Worm (Caenorhabditis elegans) whole organism, young adult: ENCODE results near the gene C53D6.11.
"Not testable (repeated sequence)": the region's sequence is repeated elsewhere in the genome, so short reads cannot be mapped to it uniquely, and the experiment has no call there.

ENCODE experiments used
- B0261.1 ChIP-seq: sonication (generic microtip); optimal IDR thresholded peaks from 2 replicates; lab custom pipeline; 2016; ENCODE audit warnings: mild to moderate bottlenecking, missing genetic modification characterization, moderate library complexity, missing compliant biosample characterization
- C17E4.6 ChIP-seq: fragments of 200-800 bp; sonication (Bioruptor generic); IDR thresholded peaks from 2 replicates; pipeline ENCODE4 v1.3.6; 2022; ENCODE audit warnings: missing genetic modification reagents, missing genetic modification characterization, missing compliant biosample characterization
- D2030.7 ChIP-seq: fragments of 200-800 bp; sonication (Bioruptor generic); IDR thresholded peaks from 2 replicates; pipeline ENCODE4 v1.3.6; 2022; ENCODE audit warnings: missing genetic modification reagents, missing genetic modification characterization, missing compliant biosample characterization
- Y53G8AR.9 ChIP-seq: fragments of 200-800 bp; sonication (Bioruptor generic); conservative IDR thresholded peaks from 2 replicates; pipeline ENCODE4 v1.3.6; 2022; ENCODE audit warnings: missing genetic modification reagents, missing genetic modification characterization, missing compliant biosample characterization
- Y56A3A.18 ChIP-seq: fragments of 200-800 bp; sonication (Bioruptor generic); IDR thresholded peaks from 2 replicates; pipeline ENCODE4 v1.3.6; 2022; ENCODE audit warnings: missing genetic modification reagents, missing genetic modification characterization, missing compliant biosample characterization
- Y95B8A.8 ChIP-seq: fragments of 200-800 bp; sonication (Bioruptor generic); IDR thresholded peaks from 2 replicates; pipeline ENCODE4 v1.3.6; 2022; ENCODE audit warnings: missing genetic modification reagents, missing genetic modification characterization, missing compliant biosample characterization
- ZK185.1 ChIP-seq: sonication (generic microtip); optimal IDR thresholded peaks from 2 replicates; lab custom pipeline; 2016; ENCODE audit warnings: mild to moderate bottlenecking, missing genetic modification characterization, missing compliant biosample characterization; ENCODE audit not compliant: poor library complexity, severe bottlenecking
- aptf-3 ChIP-seq: fragments of 200-800 bp; sonication (Bioruptor generic); IDR thresholded peaks from 2 replicates; pipeline ENCODE4 v1.3.6; 2022; ENCODE audit warnings: missing genetic modification characterization, missing compliant biosample characterization
- attf-3 ChIP-seq: fragments of 200-800 bp; sonication (Bioruptor generic); conservative IDR thresholded peaks from 2 replicates; pipeline ENCODE4 v1.3.6; 2022; ENCODE audit warnings: missing genetic modification reagents, missing genetic modification characterization, missing compliant biosample characterization
- cebp-1 ChIP-seq, 2 experiments: fragments of 200-800 bp in 1 of 2; sonication (Bioruptor generic) in 1 of 2; sonication (generic microtip) in 1 of 2; IDR thresholded peaks in 1 of 2; optimal IDR thresholded peaks in 1 of 2; 2 replicates each; pipeline versions ENCODE4 v1.3.6 to Lab custom; 2017 to 2022; ENCODE audit warnings: missing compliant biosample characterization in 2 of 2, missing genetic modification characterization in 2 of 2, mild to moderate bottlenecking in 1 of 2, missing genetic modification reagents in 1 of 2, moderate library complexity in 1 of 2
- cebp-2 ChIP-seq: fragments of 200-800 bp; sonication (Bioruptor generic); IDR thresholded peaks from 2 replicates; pipeline ENCODE4 v1.3.6; 2022; ENCODE audit warnings: missing genetic modification characterization, missing compliant biosample characterization
- ceh-27 ChIP-seq: fragments of 200-800 bp; sonication (Bioruptor generic); optimal IDR thresholded peaks from 2 replicates; lab custom pipeline; 2018; ENCODE audit warnings: mild to moderate bottlenecking, missing genetic modification characterization, moderate library complexity, missing compliant biosample characterization
- ceh-40 ChIP-seq: fragments of 200-800 bp; sonication (Bioruptor generic); IDR thresholded peaks from 2 replicates; pipeline ENCODE4 v1.3.6; 2022; ENCODE audit warnings: missing genetic modification characterization, missing compliant biosample characterization
- ceh-58 ChIP-seq: fragments of 200-800 bp; sonication (Bioruptor generic); IDR thresholded peaks from 2 replicates; pipeline ENCODE4 v1.3.6; 2022; ENCODE audit warnings: missing genetic modification characterization, missing compliant biosample characterization
- ceh-79 ChIP-seq: sonication (generic microtip); optimal IDR thresholded peaks from 2 replicates; lab custom pipeline; 2017; ENCODE audit warnings: mild to moderate bottlenecking, missing genetic modification characterization, missing compliant biosample characterization
- ceh-91 ChIP-seq: fragments of 200-800 bp; sonication (Bioruptor generic); IDR thresholded peaks from 2 replicates; pipeline ENCODE4 v1.3.6; 2022; ENCODE audit warnings: missing genetic modification reagents, missing genetic modification characterization, missing compliant biosample characterization
- die-1 ChIP-seq: sonication (generic microtip); optimal IDR thresholded peaks from 2 replicates; lab custom pipeline; 2016; ENCODE audit warnings: missing genotype, mild to moderate bottlenecking, missing genetic modification characterization, missing compliant biosample characterization
- dox-1 ChIP-seq: fragments of 200-800 bp; sonication (Bioruptor generic); IDR thresholded peaks from 2 replicates; pipeline ENCODE4 v1.3.6; 2022; ENCODE audit warnings: missing genetic modification reagents, missing genetic modification characterization, missing compliant biosample characterization
- egl-18 ChIP-seq: fragments of 200-800 bp; sonication (Bioruptor generic); IDR thresholded peaks from 2 replicates; pipeline ENCODE4 v1.3.6; 2022; ENCODE audit warnings: missing genetic modification reagents, missing genetic modification characterization, missing compliant biosample characterization
- egl-44 ChIP-seq: fragments of 200-800 bp; sonication (Bioruptor generic); IDR thresholded peaks from 2 replicates; pipeline ENCODE4 v1.3.6; 2022; ENCODE audit warnings: missing genetic modification reagents, missing genetic modification characterization, missing compliant biosample characterization
- gei-17 ChIP-seq: fragments of 200-800 bp; sonication (Bioruptor generic); optimal IDR thresholded peaks from 2 replicates; lab custom pipeline; 2018; ENCODE audit warnings: mild to moderate bottlenecking, missing genetic modification characterization, missing compliant biosample characterization
- hmg-1.2 ChIP-seq: fragments of 200-800 bp; sonication (Bioruptor generic); IDR thresholded peaks from 2 replicates; pipeline ENCODE4 v1.3.6; 2022; ENCODE audit warnings: missing genetic modification reagents, missing genetic modification characterization, missing compliant biosample characterization
- lag-1 ChIP-seq: fragments of 200-800 bp; sonication (Bioruptor generic); IDR thresholded peaks from 2 replicates; pipeline ENCODE4 v1.3.6; 2022; ENCODE audit warnings: missing genetic modification reagents, missing genetic modification characterization, missing compliant biosample characterization
- let-526 ChIP-seq: fragments of 200-800 bp; sonication (Bioruptor generic); IDR thresholded peaks from 2 replicates; pipeline ENCODE4 v1.3.6; 2022; ENCODE audit warnings: missing genetic modification reagents, missing genetic modification characterization, missing compliant biosample characterization
- lin-26 ChIP-seq: fragments of 200-800 bp; sonication (Bioruptor generic); IDR thresholded peaks from 2 replicates; pipeline ENCODE4 v1.3.6; 2022; ENCODE audit warnings: missing genetic modification reagents, missing genetic modification characterization, missing compliant biosample characterization
- lsy-27 ChIP-seq: sonication (generic microtip); optimal IDR thresholded peaks from 2 replicates; lab custom pipeline; 2017; ENCODE audit warnings: missing genetic modification characterization, mild to moderate bottlenecking, missing compliant biosample characterization, antibody characterized with exemption, missing genotype, borderline replicate concordance; ENCODE audit not compliant: insufficient read depth
- madf-3 ChIP-seq: fragments of 200-800 bp; sonication (Bioruptor generic); IDR thresholded peaks from 2 replicates; pipeline ENCODE4 v1.3.6; 2022; ENCODE audit warnings: missing genetic modification reagents, missing genetic modification characterization, missing compliant biosample characterization
- nfyb-1 ChIP-seq: fragments of 200-800 bp; sonication (Bioruptor generic); IDR thresholded peaks from 2 replicates; pipeline ENCODE4 v1.3.6; 2022; ENCODE audit warnings: missing genetic modification reagents, missing genetic modification characterization, missing compliant biosample characterization
- nhr-120 ChIP-seq: fragments of 200-800 bp; sonication (Bioruptor generic); IDR thresholded peaks from 2 replicates; pipeline ENCODE4 v1.3.6; 2022; ENCODE audit warnings: missing genetic modification characterization, missing compliant biosample characterization
- nhr-80 ChIP-seq: sonication (generic microtip); optimal IDR thresholded peaks from 2 replicates; lab custom pipeline; 2016; ENCODE audit warnings: missing genetic modification characterization, missing compliant biosample characterization
- rcor-1 ChIP-seq: fragments of 200-800 bp; sonication (Bioruptor generic); IDR thresholded peaks from 2 replicates; pipeline ENCODE4 v1.3.6; 2022; ENCODE audit warnings: missing genetic modification reagents, missing genetic modification characterization, missing compliant biosample characterization
- rpc-1 ChIP-seq, 2 experiments: fragments of 150-350 bp in 1 of 2; sonication (generic microtip) in 1 of 2; optimal IDR thresholded peaks; 2 replicates each; lab custom pipeline; 2014 to 2018; ENCODE audit warnings: missing biosample characterization in 1 of 2, missing genetic modification characterization in 1 of 2, missing genetic modification reagents in 1 of 2, missing genotype in 1 of 2
- snpc-4 ChIP-seq, 5 experiments: fragments of 150-350 bp in 1 of 5; sonication (generic microtip) in 4 of 5; optimal IDR thresholded peaks; 2 replicates each; lab custom pipeline; 2014 to 2018; ENCODE audit warnings: missing genetic modification characterization in 5 of 5, missing biosample characterization in 3 of 5, antibody characterized with exemption in 2 of 5, mild to moderate bottlenecking in 2 of 5, missing compliant biosample characterization in 2 of 5, missing genotype in 2 of 5, moderate library complexity in 2 of 5, missing genetic modification reagents in 1 of 5
- tbp1 ChIP-seq: fragments of 200-800 bp; sonication (Bioruptor generic); optimal IDR thresholded peaks from 2 replicates; lab custom pipeline; 2018; ENCODE audit warnings: mild to moderate bottlenecking, missing genetic modification characterization, missing compliant biosample characterization
- ztf-25 ChIP-seq: fragments of 200-800 bp; sonication (Bioruptor generic); IDR thresholded peaks from 2 replicates; pipeline ENCODE4 v1.3.6; 2022; ENCODE audit warnings: missing genetic modification reagents, missing genetic modification characterization, missing compliant biosample characterization
- ztf-28 ChIP-seq: fragments of 200-800 bp; sonication (Bioruptor generic); IDR thresholded peaks from 2 replicates; pipeline ENCODE4 v1.3.6; 2022; ENCODE audit warnings: missing genetic modification reagents, missing genetic modification characterization, missing compliant biosample characterization
- ztf-6 ChIP-seq: fragments of 200-800 bp; sonication (Bioruptor generic); IDR thresholded peaks from 2 replicates; pipeline ENCODE4 v1.3.6; 2022; ENCODE audit warnings: missing genetic modification reagents, missing genetic modification characterization, missing compliant biosample characterization

Gene C53D6.11

ce11 chrIV:9010257-9010656 is at the start of gene C53D6.11:
Gene C53D6.11 (plus strand): TSS chrIV:9010584.
- peak; percentile 55 for TF ChIP-seq nhr-80 (tag; lab: Kevin White, UChicago)
- peak; percentile 32; the same call in 1 of the 2 replicates for TF ChIP-seq hmg-1.2
- no peak for TF ChIP-seq B0261.1 (tag; lab: Kevin White, UChicago)

- TF ChIP-seq attf-3 (GFP tag; lab: Robert Waterston, UW): peak; percentile 69
These were observed 49.3 kb upstream of the C53D6.11 start for ce11 chrIV:8961109-8961508.

DNA sequence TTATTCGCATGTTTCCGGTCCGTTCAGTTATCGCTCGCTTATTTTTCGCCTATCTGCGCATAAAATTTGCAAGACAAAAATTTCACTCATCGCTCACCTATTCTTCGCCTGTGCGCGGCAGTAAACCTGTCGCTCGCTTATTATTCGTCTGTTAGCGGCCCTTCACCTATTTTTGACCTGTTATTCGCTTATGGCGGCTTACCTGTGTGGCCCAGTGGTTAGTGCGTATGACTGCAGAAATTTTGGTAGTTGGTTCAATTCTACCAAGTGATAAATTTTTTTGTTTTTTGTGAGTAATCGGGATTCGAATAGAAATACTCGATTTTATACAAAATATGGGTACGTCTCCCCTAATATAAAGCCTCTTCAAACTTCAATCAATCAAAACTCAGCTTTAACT is 46.3 kb upstream of the C53D6.11 start:
- TF ChIP-seq Y95B8A.8 (GFP tag; lab: Robert Waterston, UW): 0 out of 2 replicates have a peak, but pooled peaks have one; percentile 22
- peak; percentile 12; the same call in 1 of the 2 replicates for TF ChIP-seq C17E4.6 (GFP tag; lab: Robert Waterston, UW)
- TF ChIP-seq let-526 (GFP tag; lab: Robert Waterston, UW): 0 out of 2 replicates have a peak, but pooled peaks have one; percentile 31
- TF ChIP-seq Y56A3A.18 (GFP tag; lab: Robert Waterston, UW): 0 out of 2 replicates have a peak, but pooled peaks have one; percentile 33
- TF ChIP-seq dox-1: peak; percentile 69; the same call in 1 of the 2 replicates
- peak; percentile 62 for TF ChIP-seq egl-44 (GFP tag; lab: Robert Waterston, UW)
- TF ChIP-seq lin-26 (GFP tag; lab: Robert Waterston, UW): peak; percentile 95
- peak; percentile 79; the same call in 1 of the 2 replicates for TF ChIP-seq ztf-25
- 0 out of 2 replicates have a peak, but pooled peaks have one; percentile 9 for TF ChIP-seq cebp-2 (GFP tag; lab: Robert Waterston, UW)
- peak; percentile 42; the same call in 1 of the 2 replicates for TF ChIP-seq rcor-1
- peak; percentile 63 for TF ChIP-seq cebp-1 (GFP tag; IDR thresholded peaks at IDR 0.05; lab: Robert Waterston, UW)
- TF ChIP-seq cebp-1 (tag; optimal IDR thresholded peaks at IDR 0.05; lab: Kevin White, UChicago); rpc-1 (optimal IDR thresholded peaks at IDR 0.05; lab: Kevin White, UChicago): not testable (repeated sequence)
- peak; percentile 83 for TF ChIP-seq ceh-40 (GFP tag; lab: Robert Waterston, UW)
- TF ChIP-seq nhr-120: 0 out of 2 replicates have a peak, but pooled peaks have one; percentile 77
- 0 out of 2 replicates have a peak, but pooled peaks have one; percentile 17 for TF ChIP-seq egl-18 (GFP tag; lab: Robert Waterston, UW)
- TF ChIP-seq Y53G8AR.9 (GFP tag; lab: Robert Waterston, UW): 0 out of 2 replicates have a peak, but pooled peaks have one; percentile 34
- peak; percentile 55; the same call in 1 of the 2 replicates for TF ChIP-seq nfyb-1
- 0 out of 2 replicates have a peak, but pooled peaks have one; percentile 53 for TF ChIP-seq ceh-58 (GFP tag; lab: Robert Waterston, UW)
- peak; percentile 63; the same call in 1 of the 2 replicates for TF ChIP-seq madf-3 (GFP tag; lab: Robert Waterston, UW)
- TF ChIP-seq attf-3 (GFP tag; lab: Robert Waterston, UW): 0 out of 2 replicates have a peak, but pooled peaks have one; percentile 13
- TF ChIP-seq ceh-91 (GFP tag; lab: Robert Waterston, UW): peak; percentile 36; the same call in 1 of the 2 replicates
- TF ChIP-seq rpc-1 (tag; optimal IDR thresholded peaks at IDR 0.05; lab: Kevin White, UChicago): peak; percentile 51
- 0 out of 2 replicates have a peak, but pooled peaks have one; percentile 60 for TF ChIP-seq aptf-3
- peak; percentile 85 for TF ChIP-seq tbp1 (GFP tag; lab: Kevin White, UChicago)
- peak; percentile 57 for TF ChIP-seq B0261.1 (tag; lab: Kevin White, UChicago)
- peak; percentile 38; the same call in 1 of the 2 replicates for TF ChIP-seq D2030.7 (GFP tag; lab: Robert Waterston, UW)
- 0 out of 2 replicates have a peak, but pooled peaks have one; percentile 11 for TF ChIP-seq ztf-6 (GFP tag; lab: Robert Waterston, UW)
- 0 out of 2 replicates have a peak, but pooled peaks have one; percentile 40 for TF ChIP-seq ztf-28 (GFP tag; lab: Robert Waterston, UW)
- peak; percentile 51 for TF ChIP-seq hmg-1.2

DNA sequence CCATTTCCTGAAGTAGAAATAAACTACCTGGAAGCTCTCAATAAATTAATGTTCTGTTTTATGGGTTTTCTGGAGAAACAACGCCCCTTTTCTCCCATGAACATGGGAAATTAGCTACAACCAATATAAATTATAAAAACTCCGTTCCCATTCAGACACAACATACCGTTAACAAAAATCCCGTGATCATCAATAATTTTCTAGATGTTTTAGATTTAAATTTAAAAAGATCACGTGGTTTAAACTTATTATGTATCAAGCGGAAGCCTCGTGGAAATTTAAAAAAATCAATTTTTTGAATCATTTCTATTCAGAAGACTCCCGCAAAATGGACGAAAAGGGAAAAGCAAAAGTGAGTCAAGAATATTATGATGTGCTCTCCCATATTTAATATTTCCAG is 44.5 kb upstream of the C53D6.11 start, which contains the start of gene C53B4.2:
Gene C53B4.2 (plus strand): TSS at position 301 of the 400 bp plus-strand sequence.
- TF ChIP-seq aptf-3 (no peak), Y56A3A.18 (GFP tag; lab: Robert Waterston, UW) (no peak), ceh-79 (no peak), dox-1 (no peak), ceh-27 (GFP tag; lab: Kevin White, UChicago) (no peak), die-1 (tag; lab: Kevin White, UChicago) (no peak), snpc-4 (GFP tag; optimal IDR thresholded peaks at IDR 0.05; lab: Kevin White, UChicago) (no peak), snpc-4 (tag; optimal IDR thresholded peaks at IDR 0.05; lab: Kevin White, UChicago) (no peak), lsy-27 (tag; lab: Kevin White, UChicago) (no peak), gei-17 (no peak), ZK185.1 (no peak), nhr-120 (no peak), lag-1 (no peak)
